Worm (Caenorhabditis elegans) whole organism, L4 larva: Measurements from ENCODE around the gene vha-3.
A peak's percentile ranks its signal among the peaks of the same experiment; 100 is the strongest.

Source experiments
- F26F4.8 ChIP-seq: fragments of 200-800 bp; sonication (Bioruptor generic); conservative IDR thresholded peaks from 2 replicates; pipeline ENCODE4 v1.3.6; 2022; ENCODE audit warnings: missing genetic modification characterization, missing compliant biosample characterization
- F49E8.2 ChIP-seq: sonication (generic microtip); optimal IDR thresholded peaks from 2 replicates; lab custom pipeline; 2016; ENCODE audit warnings: missing compliant biosample characterization, mild to moderate bottlenecking, missing genetic modification characterization, borderline replicate concordance
- T26A8.4 ChIP-seq: fragments of 200-800 bp; sonication (Bioruptor generic); IDR thresholded peaks from 2 replicates; pipeline ENCODE4 v1.3.6; 2022; ENCODE audit warnings: missing genetic modification characterization, missing compliant biosample characterization
- Y5F2A.4 ChIP-seq: fragments of 200-800 bp; sonication (Bioruptor generic); optimal IDR thresholded peaks from 2 replicates; lab custom pipeline; 2018; ENCODE audit warnings: mild to moderate bottlenecking, missing genetic modification characterization, missing compliant biosample characterization
- Y75B8A.6 ChIP-seq: fragments of 200-800 bp; sonication (Bioruptor generic); IDR thresholded peaks from 2 replicates; pipeline ENCODE4 v1.3.6; 2022; ENCODE audit warnings: missing genetic modification reagents, missing genetic modification characterization, missing compliant biosample characterization
- ZK337.2 ChIP-seq: fragments of 200-800 bp; sonication (Bioruptor generic); IDR thresholded peaks from 2 replicates; pipeline ENCODE4 v1.3.6; 2022; ENCODE audit warnings: missing genetic modification reagents, missing genetic modification characterization, missing compliant biosample characterization
- aha-1 ChIP-seq: fragments of 150-350 bp; peaks from one replicate; lab custom pipeline; 2014; ENCODE audit warnings: missing biosample characterization, missing genetic modification characterization
- arid-1 ChIP-seq: fragments of 200-800 bp; sonication (Bioruptor generic); conservative IDR thresholded peaks from 2 replicates; pipeline ENCODE4 v1.3.6; 2022; ENCODE audit warnings: missing genetic modification reagents, missing genetic modification characterization, missing compliant biosample characterization
- ceh-20 ChIP-seq: fragments of 200-800 bp; sonication (Bioruptor generic); IDR thresholded peaks from 2 replicates; pipeline ENCODE4 v1.3.6; 2022; ENCODE audit warnings: missing genetic modification reagents, missing genetic modification characterization, missing compliant biosample characterization
- ceh-32 ChIP-seq: sonication (generic microtip); optimal IDR thresholded peaks from 2 replicates; lab custom pipeline; 2016; ENCODE audit warnings: mild to moderate bottlenecking, missing genetic modification characterization, missing compliant biosample characterization; ENCODE audit not compliant: poor library complexity
- ceh-62 ChIP-seq: sonication (generic microtip); optimal IDR thresholded peaks from 2 replicates; lab custom pipeline; 2017; ENCODE audit warnings: missing biosample characterization, missing genetic modification characterization
- ceh-82 ChIP-seq: sonication (generic microtip); optimal IDR thresholded peaks from 2 replicates; lab custom pipeline; 2017; ENCODE audit warnings: missing biosample characterization, missing genetic modification characterization
- cey-2 ChIP-seq: sonication (generic microtip); optimal IDR thresholded peaks from 3 replicates; lab custom pipeline; 2017; ENCODE audit warnings: missing genetic modification characterization, mild to moderate bottlenecking, missing compliant biosample characterization, antibody characterized with exemption, borderline replicate concordance; ENCODE audit not compliant: insufficient read depth
- ctbp-1 ChIP-seq: fragments of 200-800 bp; sonication (Bioruptor generic); IDR thresholded peaks from 2 replicates; pipeline ENCODE4 v1.3.6; 2022; ENCODE audit warnings: missing genetic modification reagents, missing genetic modification characterization, missing compliant biosample characterization
- daf-16 ChIP-seq, 3 experiments: sonication (generic microtip); optimal IDR thresholded peaks; 2 replicates each; lab custom pipeline; 2016 to 2017; ENCODE audit warnings: missing genetic modification characterization in 3 of 3, missing genetic modification reagents in 3 of 3, mild to moderate bottlenecking in 2 of 3, missing compliant biosample characterization in 2 of 3, missing biosample characterization in 1 of 3, moderate library complexity in 1 of 3
- daf-8 ChIP-seq: fragments of 200-800 bp; sonication (Bioruptor generic); IDR thresholded peaks from 2 replicates; pipeline ENCODE4 v1.3.6; 2022; ENCODE audit warnings: missing genetic modification characterization, missing compliant biosample characterization
- dmd-6 ChIP-seq: fragments of 200-800 bp; sonication (Bioruptor generic); IDR thresholded peaks from 2 replicates; pipeline ENCODE4 v1.3.6; 2022; ENCODE audit warnings: missing genetic modification reagents, missing genetic modification characterization, missing compliant biosample characterization
- duxl-1 ChIP-seq: sonication (generic microtip); optimal IDR thresholded peaks from 2 replicates; lab custom pipeline; 2016; ENCODE audit warnings: mild to moderate bottlenecking, missing genetic modification characterization, moderate library complexity, missing compliant biosample characterization; ENCODE audit not compliant: poor library complexity
- fos-1 ChIP-seq: fragments of 150-350 bp; optimal IDR thresholded peaks from 2 replicates; lab custom pipeline; 2014; ENCODE audit warnings: missing biosample characterization, missing genetic modification characterization
- hif-1 ChIP-seq, 2 experiments: sonication (generic microtip); optimal IDR thresholded peaks; 2 replicates each; lab custom pipeline; 2016 to 2017; ENCODE audit warnings: missing compliant biosample characterization in 2 of 2, missing genetic modification characterization in 2 of 2, missing genetic modification reagents in 2 of 2, missing genotype in 2 of 2, mild to moderate bottlenecking in 1 of 2
- hlh-11 ChIP-seq: fragments of 200-800 bp; sonication (Bioruptor generic); optimal IDR thresholded peaks from 2 replicates; lab custom pipeline; 2018; ENCODE audit warnings: mild to moderate bottlenecking, missing genetic modification characterization, missing compliant biosample characterization
- lim-7 ChIP-seq: fragments of 200-800 bp; sonication (Bioruptor generic); IDR thresholded peaks from 2 replicates; pipeline ENCODE4 v1.3.6; 2022; ENCODE audit warnings: missing genetic modification characterization, missing compliant biosample characterization
- lin-38 ChIP-seq: fragments of 200-800 bp; sonication (Bioruptor generic); IDR thresholded peaks from 2 replicates; pipeline ENCODE4 v1.3.6; 2022; ENCODE audit warnings: missing genetic modification reagents, missing genetic modification characterization, missing compliant biosample characterization
- lin-39 ChIP-seq: fragments of 150-350 bp; optimal IDR thresholded peaks from 2 replicates; lab custom pipeline; 2014; ENCODE audit warnings: missing biosample characterization, missing genetic modification reagents, missing genetic modification characterization
- lir-3 ChIP-seq: sonication (generic microtip); optimal IDR thresholded peaks from 2 replicates; lab custom pipeline; 2016; ENCODE audit warnings: mild to moderate bottlenecking, missing genetic modification characterization, missing compliant biosample characterization
- madf-5 ChIP-seq, 2 experiments: fragments of 200-800 bp; sonication (Bioruptor generic); IDR thresholded peaks; 2 replicates each; pipeline ENCODE4 v1.3.6; 2022; ENCODE audit warnings: missing compliant biosample characterization in 2 of 2, missing genetic modification characterization in 2 of 2
- mep-1 ChIP-seq: fragments of 150-350 bp; sonication (generic microtip); optimal IDR thresholded peaks from 3 replicates; lab custom pipeline; 2014; ENCODE audit warnings: missing biosample characterization, missing genetic modification characterization
- nhr-111 ChIP-seq: fragments of 200-800 bp; sonication (Bioruptor generic); optimal IDR thresholded peaks from 2 replicates; lab custom pipeline; 2018; ENCODE audit warnings: mild to moderate bottlenecking, missing genetic modification characterization, missing compliant biosample characterization
- nhr-28 ChIP-seq: fragments of 150-350 bp; optimal IDR thresholded peaks from 2 replicates; lab custom pipeline; 2014; ENCODE audit warnings: missing biosample characterization, missing genetic modification characterization
- nhr-41 ChIP-seq: fragments of 200-800 bp; sonication (Bioruptor generic); IDR thresholded peaks from 2 replicates; pipeline ENCODE4 v1.3.6; 2022; ENCODE audit warnings: missing genetic modification reagents, missing genetic modification characterization, missing compliant biosample characterization
- nhr-42 ChIP-seq: fragments of 200-800 bp; sonication (Bioruptor generic); IDR thresholded peaks from 2 replicates; pipeline ENCODE4 v1.3.6; 2022; ENCODE audit warnings: missing genetic modification characterization, missing compliant biosample characterization
- nhr-6 ChIP-seq: fragments of 150-350 bp; optimal IDR thresholded peaks from 2 replicates; lab custom pipeline; 2014; ENCODE audit warnings: missing biosample characterization, missing genetic modification characterization
- saeg-2 ChIP-seq: fragments of 200-800 bp; sonication (Bioruptor generic); IDR thresholded peaks from 2 replicates; pipeline ENCODE4 v1.3.6; 2022; ENCODE audit warnings: missing genetic modification reagents, missing genetic modification characterization, missing compliant biosample characterization
- sdz-12 ChIP-seq: fragments of 200-800 bp; sonication (Bioruptor generic); optimal IDR thresholded peaks from 2 replicates; lab custom pipeline; 2018; ENCODE audit warnings: mild to moderate bottlenecking, missing genetic modification characterization, missing compliant biosample characterization
- skn-1 ChIP-seq: fragments of 150-350 bp; optimal IDR thresholded peaks from 2 replicates; lab custom pipeline; 2014; ENCODE audit warnings: missing biosample characterization, missing genetic modification characterization
- snpc-1.2 ChIP-seq: fragments of 200-800 bp; sonication (Bioruptor generic); IDR thresholded peaks from 2 replicates; pipeline ENCODE4 v1.3.6; 2022; ENCODE audit warnings: missing genetic modification reagents, missing genetic modification characterization, missing compliant biosample characterization
- tag-97 ChIP-seq: fragments of 200-800 bp; sonication (Bioruptor generic); IDR thresholded peaks from 2 replicates; pipeline ENCODE4 v1.3.6; 2022; ENCODE audit warnings: missing genetic modification characterization, missing compliant biosample characterization
- unc-39 ChIP-seq: sonication (generic microtip); optimal IDR thresholded peaks from 2 replicates; lab custom pipeline; 2017; ENCODE audit warnings: missing biosample characterization, missing genetic modification characterization
- unc-62 ChIP-seq, 3 experiments: fragments of 150-350 bp in 1 of 3; sonication (generic microtip); optimal IDR thresholded peaks in 2 of 3; peaks in 1 of 3; 1 replicate in 1 of 3; 2 replicates in 2 of 3; lab custom pipeline; 2014 to 2017; ENCODE audit warnings: missing biosample characterization in 3 of 3, missing genetic modification characterization in 3 of 3, missing genetic modification reagents in 3 of 3, missing genotype in 1 of 3
- zag-1 ChIP-seq: fragments of 150-350 bp; optimal IDR thresholded peaks from 2 replicates; lab custom pipeline; 2014; ENCODE audit warnings: missing biosample characterization, missing genetic modification characterization
- zfp-3 ChIP-seq: fragments of 200-800 bp; sonication (Bioruptor generic); conservative IDR thresholded peaks from 2 replicates; pipeline ENCODE4 v1.3.6; 2022; ENCODE audit warnings: missing genetic modification reagents, missing genetic modification characterization, missing compliant biosample characterization
- ztf-7 ChIP-seq: fragments of 150-350 bp; optimal IDR thresholded peaks from 2 replicates; lab custom pipeline; 2014; ENCODE audit warnings: missing biosample characterization, missing genetic modification characterization

The vha-3 gene

ce11 chrIV:2313721-2314683 is 1.7 kb downstream of the vha-3 start, which contains the start of gene vha-11 (continued):
- TF ChIP-seq Y5F2A.4: no peak
- TF ChIP-seq nhr-28 (tag; lab: Kevin White, UChicago): no peak
- no peak for TF ChIP-seq T26A8.4 (GFP tag; lab: Robert Waterston, UW)
- TF ChIP-seq F49E8.2: no peak
- no peak for TF ChIP-seq cey-2
- TF ChIP-seq saeg-2 (GFP tag; lab: Robert Waterston, UW): no peak
- no peak for TF ChIP-seq nhr-41 (GFP tag; lab: Robert Waterston, UW)
- TF ChIP-seq daf-16 (GFP tag; optimal IDR thresholded peaks at IDR 0.05; lab: Kevin White, UChicago): no peak
- peak; percentile 28 for TF ChIP-seq daf-16 (tag; optimal IDR thresholded peaks at IDR 0.05; lab: Kevin White, UChicago)
- TF ChIP-seq nhr-42 (GFP tag; lab: Robert Waterston, UW): no peak
- TF ChIP-seq ceh-62: no peak
- no peak for TF ChIP-seq tag-97 (GFP tag; lab: Robert Waterston, UW)
- no peak for TF ChIP-seq dmd-6 (GFP tag; lab: Robert Waterston, UW)
- TF ChIP-seq lir-3 (tag; lab: Kevin White, UChicago): no peak
- TF ChIP-seq F26F4.8 (GFP tag; lab: Robert Waterston, UW): no peak
- TF ChIP-seq, all 104 proteins: peak for 15

ce11 chrIV:2311554-2311953 is 4.2 kb downstream of the vha-3 start:
- TF ChIP-seq snpc-1.2 (GFP tag; lab: Robert Waterston, UW): no peak
- peak; percentile 92 for TF ChIP-seq lin-38

- TF ChIP-seq aha-1 (peak; percentile 61), madf-5 (GFP tag; IDR thresholded peaks at IDR 0.05; lab: Robert Waterston, UW) (0 out of 4 replicates have a peak, but pooled peaks of 1 of the 2 experiments have one; percentile 15), hif-1 (tag; optimal IDR thresholded peaks at IDR 0.05; lab: Kevin White, UChicago) (no peak), hlh-11 (tag; lab: Kevin White, UChicago) (no peak), lim-7 (GFP tag; lab: Robert Waterston, UW) (no peak), ztf-7 (tag; lab: Kevin White, UChicago) (no peak), zfp-3 (GFP tag; lab: Robert Waterston, UW) (0 out of 2 replicates have a peak, but pooled peaks have one; percentile 20), lin-38 (peak; percentile 67)
Observed at ce11 chrIV:2308203-2308602, 7.5 kb downstream of the vha-3 start.

DNA sequence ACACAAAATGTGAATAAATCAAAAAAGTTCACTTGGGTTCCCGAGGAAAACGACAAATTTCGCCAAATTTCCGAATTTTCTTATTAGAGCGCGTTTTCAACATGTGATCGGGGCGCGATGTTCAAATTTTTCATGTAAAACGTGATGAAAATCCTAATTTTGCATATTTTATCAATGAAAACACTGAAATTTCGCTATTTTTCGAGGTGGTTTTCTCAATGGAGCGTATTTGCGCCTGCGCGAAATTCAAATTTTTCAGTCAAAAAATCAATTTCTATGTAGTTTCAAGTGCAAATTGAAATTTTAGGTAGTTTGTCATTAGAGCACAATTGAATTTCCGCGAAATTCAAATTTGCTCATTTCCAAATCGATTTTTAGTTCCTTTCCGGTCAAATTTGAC is 8.4 kb downstream of the vha-3 start:
- TF ChIP-seq Y75B8A.6 (GFP tag; lab: Robert Waterston, UW) (0 out of 2 replicates have a peak, but pooled peaks have one; percentile 5), nhr-42 (GFP tag; lab: Robert Waterston, UW) (0 out of 2 replicates have a peak, but pooled peaks have one; percentile 47), unc-39 (tag; lab: Kevin White, UChicago) (no peak), ceh-32 (tag; lab: Kevin White, UChicago) (no peak), zfp-3 (GFP tag; lab: Robert Waterston, UW) (0 out of 2 replicates have a peak, but pooled peaks have one; percentile 61), ceh-20 (GFP tag; lab: Robert Waterston, UW) (no peak), sdz-12 (GFP tag; lab: Kevin White, UChicago) (no peak), zag-1 (tag; lab: Kevin White, UChicago) (no peak), skn-1 (no peak), unc-62 (GFP tag; optimal IDR thresholded peaks at IDR 0.05 in 1 of 2; lab: Kevin White, UChicago) (no peak), unc-62 (tag; optimal IDR thresholded peaks at IDR 0.05; lab: Kevin White, UChicago) (no peak), tag-97 (GFP tag; lab: Robert Waterston, UW) (no peak), fos-1 (no peak), arid-1 (GFP tag; lab: Robert Waterston, UW) (no peak), T26A8.4 (GFP tag; lab: Robert Waterston, UW) (no peak), lin-39 (tag; lab: Kevin White, UChicago) (no peak), nhr-111 (GFP tag; lab: Kevin White, UChicago) (no peak), duxl-1 (tag; lab: Kevin White, UChicago) (no peak), nhr-41 (GFP tag; lab: Robert Waterston, UW) (no peak), daf-8 (no peak), ZK337.2 (GFP tag; lab: Robert Waterston, UW) (no peak), snpc-1.2 (GFP tag; lab: Robert Waterston, UW) (no peak), mep-1 (tag; lab: Kevin White, UChicago) (no peak), nhr-6 (tag; lab: Kevin White, UChicago) (no peak), lin-38 (peak; percentile 45; the same call in 1 of the 2 replicates), ctbp-1 (GFP tag; lab: Robert Waterston, UW) (no peak), ceh-82 (tag; lab: Kevin White, UChicago) (no peak)
